Fruit fly (Drosophila melanogaster) whole organism, wandering third instar larva: ENCODE measurements around the gene CG13377.

Experiments
- Dfd ChIP-seq: fragments of >200 bp; optimal IDR thresholded peaks from 2 replicates; lab custom pipeline; 2017; ENCODE audit warnings: missing biosample characterization, missing genetic modification characterization
- Dif ChIP-seq: fragments of 200-275, 200-300 bp; sonication (Bioruptor generic); optimal IDR thresholded peaks from 2 replicates; lab custom pipeline; 2018; ENCODE audit warnings: missing biosample characterization, missing genetic modification characterization; ENCODE audit not compliant: partially characterized antibody
- Hr78 ChIP-seq: fragments of >200 bp; optimal IDR thresholded peaks from 2 replicates; lab custom pipeline; 2017; ENCODE audit warnings: missing biosample characterization, missing genetic modification characterization
- Jra ChIP-seq: sonication (Bioruptor generic); optimal IDR thresholded peaks from 2 replicates; lab custom pipeline; 2016; ENCODE audit warnings: missing biosample characterization, missing genetic modification characterization
- Rel ChIP-seq, 2 experiments: fragments of 200-800 bp; sonication (Bioruptor generic) in 1 of 2; optimal IDR thresholded peaks; 2 replicates in 1 of 2; 3 replicates in 1 of 2; lab custom pipeline; 2016 to 2019; ENCODE audit warnings: mild to moderate bottlenecking in 2 of 2, missing biosample characterization in 2 of 2, missing genetic modification characterization in 2 of 2, moderate library complexity in 1 of 2
- ey ChIP-seq: fragments of 200-800 bp; sonication (Bioruptor generic); optimal IDR thresholded peaks from 2 replicates; lab custom pipeline; 2016; ENCODE audit warnings: missing biosample characterization, missing genetic modification characterization
- h ChIP-seq: fragments of 200-800 bp; sonication (Bioruptor generic); optimal IDR thresholded peaks from 3 replicates; lab custom pipeline; 2016; ENCODE audit warnings: missing biosample characterization, mild to moderate bottlenecking, missing genetic modification characterization
- lola ChIP-seq: fragments of >200 bp; optimal IDR thresholded peaks from 2 replicates; lab custom pipeline; 2017; ENCODE audit warnings: missing biosample characterization, missing genetic modification characterization
- pan ChIP-seq: fragments of >200 bp; optimal IDR thresholded peaks from 2 replicates; lab custom pipeline; 2017
- psq ChIP-seq: fragments of 200-800 bp; sonication (Bioruptor generic); optimal IDR thresholded peaks from 3 replicates; lab custom pipeline; 2017; ENCODE audit warnings: missing biosample characterization, mild to moderate bottlenecking, missing genetic modification characterization, moderate library complexity
- sage ChIP-seq: fragments of 200-800 bp; sonication (Bioruptor generic); optimal IDR thresholded peaks from 2 replicates; lab custom pipeline; 2016; ENCODE audit warnings: missing biosample characterization, mild to moderate bottlenecking, missing genetic modification characterization
- usp ChIP-seq: fragments of >200 bp; optimal IDR thresholded peaks from 2 replicates; lab custom pipeline; 2017; ENCODE audit warnings: missing biosample characterization, missing genetic modification characterization

DNA sequence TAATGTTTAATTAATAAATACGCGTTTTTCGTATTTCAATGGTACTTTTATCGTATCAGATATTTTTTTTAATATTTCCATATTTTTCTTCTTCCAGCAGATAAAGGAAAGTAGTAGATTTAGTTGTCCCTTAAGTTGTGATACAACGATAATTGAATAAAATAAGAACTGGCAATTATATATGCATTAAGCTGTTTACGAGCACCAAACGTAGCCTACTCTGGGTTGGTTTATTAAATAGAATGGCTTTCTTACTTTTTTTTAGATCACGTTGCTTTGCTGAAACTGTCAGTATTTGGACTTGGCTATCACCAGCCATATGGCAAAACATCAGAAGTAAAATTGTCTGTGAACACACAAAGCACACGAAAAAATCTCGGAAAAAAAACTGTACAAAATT is 43.6 kb upstream of the CG13377 start, which contains the start of gene CG12470:
- TF ChIP-seq Rel (GFP tag; optimal IDR thresholded peaks at IDR 0.05; lab: Kevin White, UChicago), result no peak
- TF ChIP-seq Rel (tag; optimal IDR thresholded peaks at IDR 0.05; lab: Kevin White, UChicago), result no peak
- TF ChIP-seq h (GFP tag; lab: Kevin White, UChicago), result no peak
- TF ChIP-seq psq (GFP tag; lab: Kevin White, UChicago), result no peak
- no peak for TF ChIP-seq Hr78
- no peak for TF ChIP-seq Jra (GFP tag; lab: Kevin White, UChicago)
- TF ChIP-seq Dfd, result no peak
- TF ChIP-seq sage (GFP tag; lab: Kevin White, UChicago), result no peak
- no peak for TF ChIP-seq pan (lab: Kevin White, UChicago)
- TF ChIP-seq Dif, result no peak
- TF ChIP-seq lola (GFP tag; lab: Kevin White, UChicago), result no peak
- no peak for TF ChIP-seq ey (GFP tag; lab: Kevin White, UChicago)
- no peak for TF ChIP-seq usp (GFP tag; lab: Kevin White, UChicago)
